Fruit fly (Drosophila melanogaster) whole organism, embryonic: ENCODE results near the gene Cyp6d4.

Experiments
- Adf1 ChIP-seq: fragments of 200-800 bp; sonication (Bioruptor generic); IDR thresholded peaks from 2 replicates; pipeline ENCODE4 v1.3.6; 2022; ENCODE audit warnings: missing biosample characterization, missing genetic modification characterization
- Bdp1 ChIP-seq: fragments of 200-800 bp; sonication (Bioruptor generic); optimal IDR thresholded peaks from 3 replicates; lab custom pipeline; 2016; ENCODE audit warnings: missing biosample characterization, missing genetic modification characterization
- CG10431 ChIP-seq: fragments of 200-800 bp; sonication (Bioruptor generic); optimal IDR thresholded peaks from 3 replicates; lab custom pipeline; 2018; ENCODE audit warnings: missing biosample characterization, mild to moderate bottlenecking, missing genetic modification characterization
- CG11456 ChIP-seq: fragments of 200-800 bp; sonication (Bioruptor generic); IDR thresholded peaks from 3 replicates; pipeline ENCODE4 v1.3.6; 2022; ENCODE audit warnings: missing biosample characterization, missing genetic modification characterization
- CG14965 ChIP-seq: fragments of 200-800 bp; sonication (Bioruptor generic); optimal IDR thresholded peaks from 2 replicates; lab custom pipeline; 2016; ENCODE audit warnings: missing biosample characterization, missing genetic modification characterization, borderline replicate concordance
- CG17361 ChIP-seq: fragments of 200-800 bp; sonication (Bioruptor generic); IDR thresholded peaks from 3 replicates; pipeline ENCODE4 v1.3.6; 2022; ENCODE audit warnings: missing biosample characterization, missing genetic modification characterization
- CG30431 ChIP-seq: fragments of 200-800 bp; sonication (Bioruptor generic); optimal IDR thresholded peaks from 2 replicates; lab custom pipeline; 2017; ENCODE audit warnings: missing biosample characterization, missing genetic modification characterization
- CG3995 ChIP-seq: fragments of 200-800 bp; sonication (Bioruptor generic); optimal IDR thresholded peaks from 3 replicates; lab custom pipeline; 2016; ENCODE audit warnings: missing biosample characterization, missing genetic modification characterization
- CG4424 ChIP-seq: fragments of 200-800 bp; sonication (Bioruptor generic); optimal IDR thresholded peaks from 3 replicates; lab custom pipeline; 2016; ENCODE audit warnings: missing biosample characterization, missing genetic modification characterization
- CG4730 ChIP-seq: fragments of 200-800 bp; sonication (Bioruptor generic); IDR thresholded peaks from 2 replicates; pipeline ENCODE4 v1.3.6; 2022; ENCODE audit warnings: missing biosample characterization, missing genetic modification characterization
- CG6254 ChIP-seq: fragments of 200-800 bp; sonication (Bioruptor generic); optimal IDR thresholded peaks from 3 replicates; lab custom pipeline; 2017; ENCODE audit warnings: mild to moderate bottlenecking, missing biosample characterization, missing genetic modification reagents, missing genetic modification characterization
- CG8359 ChIP-seq: fragments of 200-800 bp; sonication (Bioruptor generic); optimal IDR thresholded peaks from 2 replicates; lab custom pipeline; 2017; ENCODE audit warnings: missing biosample characterization, mild to moderate bottlenecking, missing genetic modification characterization, borderline replicate concordance
- CG9727 ChIP-seq: fragments of 200-800 bp; sonication (Bioruptor generic); optimal IDR thresholded peaks from 3 replicates; lab custom pipeline; 2017; ENCODE audit warnings: missing biosample characterization, mild to moderate bottlenecking, missing genetic modification characterization
- CkIIα-i1 ChIP-seq: fragments of 200-800 bp; sonication (Bioruptor generic); IDR thresholded peaks from 2 replicates; pipeline ENCODE4 v1.3.6; 2022; ENCODE audit warnings: missing biosample characterization, missing genetic modification characterization
- CoRest ChIP-seq: fragments of 200-800 bp; sonication (Bioruptor generic); optimal IDR thresholded peaks from 3 replicates; lab custom pipeline; 2018; ENCODE audit warnings: missing biosample characterization, mild to moderate bottlenecking, missing genetic modification characterization, moderate library complexity
- Fer2 ChIP-seq: fragments of 200-800 bp; sonication (Bioruptor generic); optimal IDR thresholded peaks from 2 replicates; lab custom pipeline; 2018; ENCODE audit warnings: missing biosample characterization, mild to moderate bottlenecking, missing genetic modification characterization, moderate library complexity
- Fer3 ChIP-seq: fragments of 200-800 bp; sonication (Bioruptor generic); optimal IDR thresholded peaks from 2 replicates; lab custom pipeline; 2018; ENCODE audit warnings: missing biosample characterization, mild to moderate bottlenecking, missing genetic modification characterization, moderate library complexity
- HLH4C ChIP-seq: fragments of 200-800 bp; sonication (Bioruptor generic); IDR thresholded peaks from 3 replicates; pipeline ENCODE4 v1.3.6; 2022; ENCODE audit warnings: missing biosample characterization, missing genetic modification characterization; ENCODE audit not compliant: partially characterized antibody
- Hand ChIP-seq: fragments of 200-800 bp; sonication (Bioruptor generic); optimal IDR thresholded peaks from 2 replicates; lab custom pipeline; 2017; ENCODE audit warnings: mild to moderate bottlenecking, missing biosample characterization, missing genetic modification reagents, missing genetic modification characterization
- Hr39 ChIP-seq: fragments of >200 bp; optimal IDR thresholded peaks from 2 replicates; lab custom pipeline; 2017
- Hr78 ChIP-seq, 2 experiments: fragments of 200-800 bp in 1 of 2; fragments of >200 bp in 1 of 2; sonication (Bioruptor generic) in 1 of 2; optimal IDR thresholded peaks; 2 replicates each; lab custom pipeline; 2017 to 2019; ENCODE audit warnings: missing biosample characterization in 2 of 2, missing genetic modification characterization in 2 of 2, mild to moderate bottlenecking in 1 of 2, moderate library complexity in 1 of 2
- Lhr ChIP-seq: fragments of 200-800 bp; sonication (Bioruptor generic); optimal IDR thresholded peaks from 3 replicates; lab custom pipeline; 2017; ENCODE audit warnings: mild to moderate bottlenecking, missing biosample characterization, missing genetic modification reagents, missing genetic modification characterization
- NFAT ChIP-seq: fragments of 200-800 bp; sonication (Bioruptor generic); IDR thresholded peaks from 2 replicates; pipeline ENCODE4 v1.3.6; 2022; ENCODE audit warnings: missing biosample characterization, missing genetic modification characterization
- Ptx1 ChIP-seq: fragments of 200-800 bp; sonication (Bioruptor generic); IDR thresholded peaks from 2 replicates; pipeline ENCODE4 v1.3.6; 2022; ENCODE audit warnings: missing biosample characterization, missing genetic modification characterization
- Spps ChIP-seq: fragments of 200-800 bp; sonication (Bioruptor generic); optimal IDR thresholded peaks from 2 replicates; lab custom pipeline; 2018; ENCODE audit warnings: missing biosample characterization, mild to moderate bottlenecking, missing genetic modification characterization
- Xbp1 ChIP-seq: fragments of 200-800 bp; sonication (Bioruptor generic); optimal IDR thresholded peaks from 3 replicates; lab custom pipeline; 2016; ENCODE audit warnings: missing biosample characterization, mild to moderate bottlenecking, missing genetic modification characterization
- Xrp1 ChIP-seq: fragments of 200-800 bp; sonication (Bioruptor generic); IDR thresholded peaks from 2 replicates; pipeline ENCODE4 v1.3.6; 2022; ENCODE audit warnings: missing biosample characterization, missing genetic modification characterization
- ab ChIP-seq: fragments of 200-800 bp; sonication (Bioruptor generic); optimal IDR thresholded peaks from 2 replicates; lab custom pipeline; 2016; ENCODE audit warnings: missing biosample characterization, missing genetic modification characterization
- caup ChIP-seq: fragments of 200-800 bp; sonication (Bioruptor generic); optimal IDR thresholded peaks from 3 replicates; lab custom pipeline; 2017; ENCODE audit warnings: missing biosample characterization, mild to moderate bottlenecking, missing genetic modification characterization, moderate library complexity; ENCODE audit not compliant: severe bottlenecking
- disco-r ChIP-seq: fragments of 200-800 bp; sonication (Bioruptor generic); optimal IDR thresholded peaks from 2 replicates; lab custom pipeline; 2016; ENCODE audit warnings: missing biosample characterization, missing genetic modification characterization
- dmrt99B ChIP-seq: fragments of 200-800 bp; sonication (Bioruptor generic); optimal IDR thresholded peaks from 2 replicates; lab custom pipeline; 2018; ENCODE audit warnings: missing biosample characterization, mild to moderate bottlenecking, missing genetic modification characterization, moderate library complexity
- gce ChIP-seq: fragments of 200-800 bp; sonication (Bioruptor generic); IDR thresholded peaks from 3 replicates; pipeline ENCODE4 v1.3.6; 2022; ENCODE audit warnings: missing biosample characterization, missing genetic modification characterization
- gcm2 ChIP-seq: fragments of 200-800 bp; sonication (Bioruptor generic); optimal IDR thresholded peaks from 2 replicates; lab custom pipeline; 2016; ENCODE audit warnings: missing biosample characterization, missing genetic modification characterization
- gfzf ChIP-seq: fragments of 200-800 bp; sonication (Bioruptor generic); optimal IDR thresholded peaks from 2 replicates; lab custom pipeline; 2016; ENCODE audit warnings: missing biosample characterization, mild to moderate bottlenecking, missing genetic modification characterization, moderate library complexity
- grn ChIP-seq: fragments of 200-800 bp; sonication (Bioruptor generic); optimal IDR thresholded peaks from 3 replicates; lab custom pipeline; 2017; ENCODE audit warnings: missing biosample characterization, missing genetic modification characterization
- ham ChIP-seq: fragments of 200-800 bp; sonication (Bioruptor generic); IDR thresholded peaks from 2 replicates; pipeline ENCODE4 v1.3.6; 2022; ENCODE audit warnings: missing biosample characterization, missing genetic modification characterization
- jumu ChIP-seq: fragments of 200-800 bp; sonication (Bioruptor generic); optimal IDR thresholded peaks from 3 replicates; lab custom pipeline; 2016; ENCODE audit warnings: missing biosample characterization, missing genetic modification characterization
- nerfin-1 ChIP-seq: fragments of 200-800 bp; sonication (Bioruptor generic); optimal IDR thresholded peaks from 3 replicates; lab custom pipeline; 2019; ENCODE audit warnings: missing biosample characterization, mild to moderate bottlenecking, missing genetic modification characterization, moderate library complexity
- pum ChIP-seq: fragments of 200-800 bp; sonication (Bioruptor generic); optimal IDR thresholded peaks from 2 replicates; lab custom pipeline; 2016; ENCODE audit warnings: missing biosample characterization, missing genetic modification characterization
- rib ChIP-seq: fragments of 200-800 bp; sonication (Bioruptor generic); IDR thresholded peaks from 2 replicates; pipeline ENCODE4 v1.3.6; 2022; ENCODE audit warnings: missing biosample characterization, missing genetic modification characterization
- sens-2 ChIP-seq: fragments of 200-800 bp; sonication (Bioruptor generic); IDR thresholded peaks from 2 replicates; pipeline ENCODE4 v1.3.6; 2022; ENCODE audit warnings: missing biosample characterization, missing genetic modification characterization
- sima ChIP-seq: fragments of 200-800 bp; sonication (Bioruptor generic); optimal IDR thresholded peaks from 2 replicates; lab custom pipeline; 2016; ENCODE audit warnings: missing biosample characterization, missing genetic modification characterization
- zen ChIP-seq: fragments of 200-800 bp; sonication (Bioruptor generic); optimal IDR thresholded peaks from 3 replicates; lab custom pipeline; 2018; ENCODE audit warnings: missing biosample characterization, mild to moderate bottlenecking, missing genetic modification characterization, moderate library complexity
- zfh1 ChIP-seq: fragments of 200-800 bp; sonication (Bioruptor generic); IDR thresholded peaks from 3 replicates; pipeline ENCODE4 v1.3.6; 2022; ENCODE audit warnings: missing biosample characterization, missing genetic modification characterization

The Cyp6d4 gene

DNA sequence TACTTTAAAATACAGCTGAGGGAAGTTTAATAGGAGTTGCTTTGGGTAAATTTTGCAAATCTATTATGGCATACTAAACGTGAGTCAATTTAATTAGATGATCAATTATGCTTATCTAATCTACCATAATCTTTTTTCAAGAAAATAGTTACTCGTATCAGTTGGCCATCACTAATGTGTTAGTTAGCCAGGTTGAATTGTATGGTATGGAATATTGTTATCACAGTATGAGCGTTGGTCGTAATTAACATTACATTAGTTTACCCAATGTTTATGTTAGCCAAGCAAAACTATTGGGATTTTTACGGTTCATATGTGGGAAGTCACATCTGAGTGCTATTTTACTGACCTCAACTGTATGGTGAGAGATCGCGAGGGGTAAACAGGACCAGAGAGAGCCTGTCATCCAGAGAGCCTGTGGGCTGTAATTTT lies 24.6 kb upstream of the Cyp6d4 start (continued):
- TF ChIP-seq Fer3 (tag; lab: Kevin White, UChicago) (peak; percentile 24), disco-r (peak; percentile 60), CG14965 (no peak), NFAT (no peak), Hand (no peak), CoRest (peak; percentile 83), CG4730 (GFP tag; lab: Robert Waterston, UW) (no peak), gce (no peak), jumu (peak; percentile 66), CG6254 (peak; percentile 69), HLH4C (GFP tag; lab: Robert Waterston, UW) (no peak), Lhr (no peak), Spps (peak; percentile 65), Xbp1 (GFP tag; lab: Kevin White, UChicago) (peak; percentile 53), CG3995 (GFP tag; lab: Kevin White, UChicago) (peak; percentile 18), CG10431 (GFP tag; lab: Kevin White, UChicago) (no peak), gcm2 (GFP tag; lab: Kevin White, UChicago) (peak; percentile 19), caup (GFP tag; lab: Kevin White, UChicago) (peak; percentile 57), nerfin-1 (tag; lab: Kevin White, UChicago) (peak; percentile 55), Hr39 (lab: Kevin White, UChicago) (no peak), pum (GFP tag; lab: Kevin White, UChicago) (peak; percentile 80), Bdp1 (GFP tag; lab: Kevin White, UChicago) (peak; percentile 68), grn (peak; percentile 48), Fer2 (tag; lab: Kevin White, UChicago) (no peak), rib (GFP tag; lab: Robert Waterston, UW) (0 out of 2 replicates have a peak, but pooled peaks have one; percentile 11), CkIIα-i1 (no peak), Ptx1 (GFP tag; lab: Robert Waterston, UW) (peak; percentile 64), ab (GFP tag; lab: Kevin White, UChicago) (no peak), CG4424 (GFP tag; lab: Kevin White, UChicago) (peak; percentile 80), CG11456 (no peak), zfh1 (GFP tag; lab: Robert Waterston, UW) (peak; percentile 76; the same call in 2 of the 3 replicates), CG30431 (GFP tag; lab: Kevin White, UChicago) (peak; percentile 76), dmrt99B (tag; lab: Kevin White, UChicago) (peak; percentile 66), Xrp1 (GFP tag; lab: Robert Waterston, UW) (peak; percentile 81), CG9727 (GFP tag; lab: Kevin White, UChicago) (peak; percentile 95), sens-2 (GFP tag; lab: Robert Waterston, UW) (peak; percentile 58; the same call in 1 of the 2 replicates), gfzf (GFP tag; lab: Kevin White, UChicago) (no peak), zen (tag; lab: Kevin White, UChicago) (peak; percentile 95), sima (peak; percentile 15), CG8359 (GFP tag; lab: Kevin White, UChicago) (peak; percentile 68), ham (no peak), Adf1 (GFP tag; lab: Robert Waterston, UW) (no peak), Hr78 (GFP tag; optimal IDR thresholded peaks at IDR 0.05; lab: Kevin White, UChicago) (no peak), CG17361 (GFP tag; lab: Robert Waterston, UW) (peak; percentile 92; the same call in 2 of the 3 replicates)
